Worm (Caenorhabditis elegans): ENCODE results near the gene irld-64.

Gene irld-64

DNA sequence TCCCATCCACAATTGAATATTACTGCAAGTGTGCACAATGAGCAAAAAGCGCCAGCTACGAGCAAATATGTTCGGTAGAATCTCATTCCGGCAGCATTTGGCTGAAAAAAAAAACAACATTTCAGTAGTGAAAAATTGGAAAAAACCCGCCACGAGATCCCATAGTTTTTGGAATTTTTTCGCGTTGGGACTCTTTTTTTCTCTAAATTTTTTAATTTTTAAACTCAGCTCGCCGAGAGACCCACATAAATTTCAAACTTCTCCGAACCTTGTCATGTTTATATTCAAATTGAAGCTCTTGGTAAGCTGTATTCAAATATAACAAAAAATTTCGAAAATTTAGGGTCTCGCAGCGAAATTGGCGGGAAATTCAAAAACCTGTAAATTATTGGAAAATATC lies 36.1 kb downstream of the irld-64 start, which contains the start of gene sqv-2:
TSS of gene sqv-2 (minus strand) at position 101 of the 400 bp plus-strand sequence.
- no peak for TF ChIP-seq F22D6.2 (tag; optimal IDR thresholded peaks at IDR 0.05)
- TF ChIP-seq ceh-91 (GFP tag; IDR thresholded peaks at IDR 0.05), result no peak
- no peak for TF ChIP-seq Y79H2A.3 (GFP tag; conservative IDR thresholded peaks at IDR 0.05)
- TF ChIP-seq tbx-9 (tag; optimal IDR thresholded peaks at IDR 0.05; ENCODE audit: borderline replicate concordance), result no peak
- TF ChIP-seq Y56A3A.18 (GFP tag; IDR thresholded peaks at IDR 0.05), result no peak
- TF ChIP-seq lin-26 (GFP tag; IDR thresholded peaks at IDR 0.05), result no peak
- TF ChIP-seq snpc-3.4 (tag; optimal IDR thresholded peaks at IDR 0.05), result no peak
- no peak for TF ChIP-seq mel-28 (tag; optimal IDR thresholded peaks at IDR 0.05; ENCODE audit: borderline replicate concordance)
- TF ChIP-seq nhr-80 (tag; optimal IDR thresholded peaks at IDR 0.05), result no peak

DNA sequence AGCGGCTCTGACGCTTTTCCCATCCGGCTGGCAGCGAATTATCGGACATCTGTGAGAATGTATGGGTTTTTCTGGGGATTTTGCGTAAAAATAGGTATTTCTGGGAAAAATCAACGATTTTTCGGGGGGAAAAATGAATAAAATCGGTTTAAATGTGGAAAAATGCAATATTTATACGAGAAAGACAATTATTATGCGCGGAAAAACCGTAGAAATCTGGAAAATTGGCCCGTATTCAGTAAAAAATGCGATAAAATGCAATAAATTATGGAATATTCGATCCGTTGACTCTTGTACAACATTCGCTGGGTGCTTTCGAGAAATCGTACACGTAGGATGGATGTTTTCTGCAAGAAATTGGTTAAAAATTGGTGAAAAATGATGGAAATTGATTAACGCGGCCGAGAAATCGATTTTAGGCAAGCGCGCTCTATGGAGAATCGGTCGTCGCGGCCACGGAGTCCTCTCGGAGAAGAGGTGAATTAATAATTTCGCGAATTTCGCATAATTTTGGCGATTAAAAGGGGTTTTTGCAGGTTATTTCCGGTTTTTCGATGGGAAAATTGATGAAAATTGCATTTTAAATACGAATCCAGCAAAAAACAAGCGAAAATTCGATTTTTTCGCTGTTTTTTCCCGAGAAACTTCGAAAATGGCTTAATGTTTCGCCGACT lies 41.3 kb downstream of the irld-64 start, which contains the start of gene pinn-1:
TSS of gene pinn-1 (minus strand) at position 51 of the 674 bp plus-strand sequence.
- TF ChIP-seq snpc-1.3 (tag; optimal IDR thresholded peaks at IDR 0.05; ENCODE audit: insufficient read depth), result no peak
- peak; percentile 68 for TF ChIP-seq atf-7 (tag; optimal IDR thresholded peaks at IDR 0.05)
- peak; percentile 69 for TF ChIP-seq madf-10 (tag; optimal IDR thresholded peaks at IDR 0.05)
- TF ChIP-seq egl-18 (GFP tag; IDR thresholded peaks at IDR 0.05), result peak; percentile 50; the same call in 1 of the 2 replicates
- peak; percentile 59 for TF ChIP-seq ceh-79 (tag; optimal IDR thresholded peaks at IDR 0.05)
- 0 out of 2 replicates have a peak, but pooled peaks have one; percentile 71 for TF ChIP-seq cebp-2 (GFP tag; IDR thresholded peaks at IDR 0.05)
- TF ChIP-seq K11D2.4 (GFP tag; IDR thresholded peaks at IDR 0.05), result peak; percentile 89
- TF ChIP-seq hmg-1.2 (GFP tag; IDR thresholded peaks at IDR 0.05), result peak; percentile 58
- peak; percentile 85 for TF ChIP-seq ceh-100 (GFP tag; IDR thresholded peaks at IDR 0.05)
- no peak for TF ChIP-seq C06A6.2 (GFP tag; conservative IDR thresholded peaks at IDR 0.05)
- TF ChIP-seq ceh-91 (GFP tag; IDR thresholded peaks at IDR 0.05), result peak; percentile 79
- peak; percentile 28 to 56 for TF ChIP-seq rec-8 (tag; optimal IDR thresholded peaks at IDR 0.05)
- TF ChIP-seq F23B12.7 (tag; optimal IDR thresholded peaks at IDR 0.05; ENCODE audit: insufficient read depth), result peak; percentile 45
- TF ChIP-seq zim-3 (tag; optimal IDR thresholded peaks at IDR 0.05), result peak; percentile 60
- no peak for TF ChIP-seq Y79H2A.3 (GFP tag; conservative IDR thresholded peaks at IDR 0.05)
- peak; percentile 83 for TF ChIP-seq madf-6 (GFP tag; IDR thresholded peaks at IDR 0.05)
- no peak for TF ChIP-seq lag-1 (GFP tag; IDR thresholded peaks at IDR 0.05)
- TF ChIP-seq mcd-1 (GFP tag; IDR thresholded peaks at IDR 0.05), result peak; percentile 99
- peak; percentile 61 for TF ChIP-seq F57C9.4 (tag; optimal IDR thresholded peaks at IDR 0.05)
- no peak for TF ChIP-seq ZK185.1 (tag; optimal IDR thresholded peaks at IDR 0.05; ENCODE audit: poor library complexity, severe bottlenecking)
- no peak for TF ChIP-seq mes-4 (tag; optimal IDR thresholded peaks at IDR 0.05)
- TF ChIP-seq hsf-1 (GFP tag; IDR thresholded peaks at IDR 0.05), result peak; percentile 66; the same call in 1 of the 2 replicates
- no peak for TF ChIP-seq F10E7.11 (tag; optimal IDR thresholded peaks at IDR 0.05)
- TF ChIP-seq Y67H2A.10 (GFP tag; conservative IDR thresholded peaks at IDR 0.05), result peak; percentile 70; the same call in 1 of the 2 replicates
- TF ChIP-seq fkh-3 (tag; optimal IDR thresholded peaks at IDR 0.05), result no peak
- TF ChIP-seq let-607 (tag; optimal IDR thresholded peaks at IDR 0.05), result no peak
- no peak for TF ChIP-seq pha-4 (tag; optimal IDR thresholded peaks at IDR 0.05)
- peak; percentile 67 for TF ChIP-seq tlf-1 (GFP tag; optimal IDR thresholded peaks at IDR 0.05)
- TF ChIP-seq ceh-58 (GFP tag; IDR thresholded peaks at IDR 0.05), result no peak
- TF ChIP-seq F49E8.2 (tag; optimal IDR thresholded peaks at IDR 0.05; ENCODE audit: insufficient read depth), result no peak
- TF ChIP-seq T26A5.8 (tag; optimal IDR thresholded peaks at IDR 0.05), result no peak
- peak; percentile 66 for TF ChIP-seq mel-28 (tag; optimal IDR thresholded peaks at IDR 0.05; ENCODE audit: borderline replicate concordance)
- TF ChIP-seq aptf-2 (GFP tag; conservative IDR thresholded peaks at IDR 0.05), result peak; percentile 75; the same call in 1 of the 2 replicates
- no peak for TF ChIP-seq attf-6 (GFP tag; IDR thresholded peaks at IDR 0.05)
- TF ChIP-seq snpc-3.4 (tag; optimal IDR thresholded peaks at IDR 0.05), result peak; percentile 31
- 0 out of 2 replicates have a peak, but pooled peaks have one; percentile 48 for TF ChIP-seq Y56A3A.18 (GFP tag; IDR thresholded peaks at IDR 0.05)
- no peak for TF ChIP-seq ceh-40 (GFP tag; IDR thresholded peaks at IDR 0.05)
- no peak for TF ChIP-seq nfya-2 (GFP tag; IDR thresholded peaks at IDR 0.05)
- TF ChIP-seq K12H6.12 (tag; optimal IDR thresholded peaks at IDR 0.05), result peak; percentile 82
- TF ChIP-seq attf-5 (GFP tag; optimal IDR thresholded peaks at IDR 0.05), result peak; percentile 75
